Fruit fly (Drosophila melanogaster) whole organism, prepupa: ENCODE data around the gene Ugt304A1.

Experiments
- Blimp-1 ChIP-seq: fragments of 200-800 bp; sonication (Bioruptor generic); optimal IDR thresholded peaks from 3 replicates; lab custom pipeline; 2017; ENCODE audit warnings: missing biosample characterization, missing genetic modification characterization, mild to moderate bottlenecking, moderate library complexity, missing genetic modification reagents
- CG10631 ChIP-seq: fragments of 200-800 bp; sonication (Bioruptor generic); optimal IDR thresholded peaks from 2 replicates; lab custom pipeline; 2016; ENCODE audit warnings: missing biosample characterization, missing genetic modification characterization
- CG10669 ChIP-seq: fragments of 200-800 bp; sonication (Bioruptor generic); optimal IDR thresholded peaks from 3 replicates; lab custom pipeline; 2018; ENCODE audit warnings: missing biosample characterization, mild to moderate bottlenecking, missing genetic modification characterization, moderate library complexity
- CG11294 ChIP-seq: fragments of 200-800 bp; sonication (Bioruptor generic); IDR thresholded peaks from 2 replicates; pipeline ENCODE4 v1.3.6; 2022; ENCODE audit warnings: missing biosample characterization, missing genetic modification characterization
- CG11902 ChIP-seq: fragments of 200-800 bp; sonication (Bioruptor generic); optimal IDR thresholded peaks from 3 replicates; lab custom pipeline; 2016; ENCODE audit warnings: missing biosample characterization, missing genetic modification characterization
- CG15336 ChIP-seq: fragments of 200-800 bp; sonication (Bioruptor generic); IDR thresholded peaks from 2 replicates; pipeline ENCODE4 v1.3.6; 2022; ENCODE audit warnings: missing biosample characterization, missing genetic modification characterization
- CG1621 ChIP-seq: fragments of 200-800 bp; sonication (Bioruptor generic); optimal IDR thresholded peaks from 3 replicates; lab custom pipeline; 2018; ENCODE audit warnings: missing biosample characterization, mild to moderate bottlenecking, missing genetic modification characterization
- CG3032 ChIP-seq: fragments of 200-800 bp; optimal IDR thresholded peaks from 2 replicates; lab custom pipeline; 2019; ENCODE audit warnings: missing biosample characterization, mild to moderate bottlenecking, missing genetic modification characterization, moderate library complexity
- CG31627 ChIP-seq: fragments of 200-800 bp; sonication (Bioruptor generic); optimal IDR thresholded peaks from 3 replicates; lab custom pipeline; 2016; ENCODE audit warnings: missing biosample characterization, missing genetic modification characterization
- CG32006 ChIP-seq: fragments of 200-800 bp; sonication (Bioruptor generic); optimal IDR thresholded peaks from 3 replicates; lab custom pipeline; 2017; ENCODE audit warnings: missing biosample characterization, mild to moderate bottlenecking, missing genetic modification characterization
- CG34406 ChIP-seq: fragments of 200-800 bp; sonication (Bioruptor generic); optimal IDR thresholded peaks from 3 replicates; lab custom pipeline; 2016; ENCODE audit warnings: missing biosample characterization, missing genetic modification characterization
- CG3919 ChIP-seq: fragments of 200-800 bp; sonication (Bioruptor generic); optimal IDR thresholded peaks from 3 replicates; lab custom pipeline; 2016; ENCODE audit warnings: missing biosample characterization, missing genetic modification characterization
- CG6163 ChIP-seq: fragments of 200-800 bp; sonication (Bioruptor generic); IDR thresholded peaks from 3 replicates; pipeline ENCODE4 v1.3.6; 2022; ENCODE audit warnings: missing biosample characterization, missing genetic modification characterization
- CG6276 ChIP-seq: fragments of 200-800 bp; sonication (Bioruptor generic); optimal IDR thresholded peaks from 2 replicates; lab custom pipeline; 2017; ENCODE audit warnings: missing biosample characterization, mild to moderate bottlenecking, missing genetic modification characterization
- CG6792 ChIP-seq: fragments of 200-800 bp; sonication (Bioruptor generic); optimal IDR thresholded peaks from 3 replicates; lab custom pipeline; 2016; ENCODE audit warnings: missing biosample characterization, missing genetic modification characterization
- CG6808 ChIP-seq: fragments of 200-800 bp; sonication (Bioruptor generic); optimal IDR thresholded peaks from 3 replicates; lab custom pipeline; 2017; ENCODE audit warnings: missing biosample characterization, missing genetic modification characterization, mild to moderate bottlenecking, moderate library complexity, missing genetic modification reagents
- CG6854 ChIP-seq: fragments of 200-800 bp; sonication (Bioruptor generic); optimal IDR thresholded peaks from 2 replicates; lab custom pipeline; 2017; ENCODE audit warnings: missing biosample characterization, mild to moderate bottlenecking, missing genetic modification characterization
- CG8119 ChIP-seq: fragments of 200-800 bp; sonication (Bioruptor generic); IDR thresholded peaks from 3 replicates; pipeline ENCODE4 v1.3.6; 2022; ENCODE audit warnings: missing biosample characterization, missing genetic modification characterization
- CG8319 ChIP-seq: fragments of 200-800 bp; sonication (Bioruptor generic); optimal IDR thresholded peaks from 3 replicates; lab custom pipeline; 2016; ENCODE audit warnings: missing biosample characterization, missing genetic modification characterization
- CG8632 ChIP-seq: fragments of 200-800 bp; sonication (Bioruptor generic); optimal IDR thresholded peaks from 3 replicates; lab custom pipeline; 2016; ENCODE audit warnings: missing biosample characterization, missing genetic modification characterization
- CG9139 ChIP-seq: fragments of 200-800 bp; sonication (Bioruptor generic); optimal IDR thresholded peaks from 3 replicates; lab custom pipeline; 2017; ENCODE audit warnings: missing biosample characterization, mild to moderate bottlenecking, missing genetic modification characterization
- Eip75B ChIP-seq: fragments of 200-800 bp; sonication (Bioruptor generic); optimal IDR thresholded peaks from 3 replicates; lab custom pipeline; 2016; ENCODE audit warnings: missing biosample characterization, missing genetic modification characterization
- Eip78C ChIP-seq: fragments of 200-800 bp; sonication (Bioruptor generic); peaks from one replicate; lab custom pipeline; 2016; ENCODE audit warnings: missing biosample characterization, missing genetic modification characterization
- Eip93F ChIP-seq: fragments of 200-800 bp; sonication (Bioruptor generic); optimal IDR thresholded peaks from 2 replicates; lab custom pipeline; 2016; ENCODE audit warnings: missing biosample characterization, mild to moderate bottlenecking, missing genetic modification characterization
- Ets21C ChIP-seq: fragments of 200-800 bp; sonication (Bioruptor generic); optimal IDR thresholded peaks from 3 replicates; lab custom pipeline; 2016; ENCODE audit warnings: missing biosample characterization, missing genetic modification characterization
- Ets96B ChIP-seq: fragments of 200-800 bp; optimal IDR thresholded peaks from 2 replicates; lab custom pipeline; 2019; ENCODE audit warnings: missing biosample characterization, mild to moderate bottlenecking, missing genetic modification characterization, moderate library complexity
- Gug ChIP-seq: fragments of 200-800 bp; sonication (Bioruptor generic); IDR thresholded peaks from 2 replicates; pipeline ENCODE4 v1.3.6; 2022; ENCODE audit warnings: missing biosample characterization, missing genetic modification characterization
- Hr38 ChIP-seq: sonication (Bioruptor generic); optimal IDR thresholded peaks from 2 replicates; lab custom pipeline; 2016; ENCODE audit warnings: missing biosample characterization, missing genetic modification characterization
- Hr39 ChIP-seq: fragments of 200-800 bp; sonication (Bioruptor generic); optimal IDR thresholded peaks from 2 replicates; lab custom pipeline; 2016; ENCODE audit warnings: missing biosample characterization, missing genetic modification characterization
- Lpt ChIP-seq: fragments of 200-800 bp; sonication (Bioruptor generic); optimal IDR thresholded peaks from 3 replicates; lab custom pipeline; 2016; ENCODE audit warnings: missing biosample characterization, missing genetic modification characterization
- Met ChIP-seq: fragments of 200-800 bp; sonication (Bioruptor generic); optimal IDR thresholded peaks from 3 replicates; lab custom pipeline; 2016; ENCODE audit warnings: missing biosample characterization, missing genetic modification characterization
- OdsH ChIP-seq: fragments of 200-800 bp; sonication (Bioruptor generic); optimal IDR thresholded peaks from 3 replicates; lab custom pipeline; 2016; ENCODE audit warnings: missing biosample characterization, missing genetic modification characterization
- Sox14 ChIP-seq: fragments of 200-800 bp; sonication (Bioruptor generic); optimal IDR thresholded peaks from 3 replicates; lab custom pipeline; 2016; ENCODE audit warnings: missing biosample characterization, missing genetic modification characterization
- Sox15 ChIP-seq: fragments of 200-800 bp; sonication (Bioruptor generic); optimal IDR thresholded peaks from 3 replicates; lab custom pipeline; 2016; ENCODE audit warnings: missing biosample characterization, missing genetic modification characterization
- achi ChIP-seq: fragments of 200-800 bp; sonication (Bioruptor generic); optimal IDR thresholded peaks from 3 replicates; lab custom pipeline; 2016; ENCODE audit warnings: missing biosample characterization, missing genetic modification characterization
- acj6 ChIP-seq: fragments of 200-800 bp; sonication (Bioruptor generic); optimal IDR thresholded peaks from 3 replicates; lab custom pipeline; 2016; ENCODE audit warnings: missing biosample characterization, missing genetic modification characterization
- cyc ChIP-seq: fragments of 200-800 bp; sonication (Bioruptor generic); optimal IDR thresholded peaks from 3 replicates; lab custom pipeline; 2016; ENCODE audit warnings: missing biosample characterization, missing genetic modification characterization
- dsx ChIP-seq: fragments of 200-800 bp; optimal IDR thresholded peaks from 3 replicates; lab custom pipeline; 2019; ENCODE audit warnings: missing biosample characterization, mild to moderate bottlenecking, missing genetic modification characterization, moderate library complexity; ENCODE audit not compliant: poor library complexity, severe bottlenecking
- eg ChIP-seq: fragments of 200-800 bp; sonication (Bioruptor generic); IDR thresholded peaks from 3 replicates; pipeline ENCODE4 v1.3.6; 2022; ENCODE audit warnings: missing biosample characterization, missing genetic modification characterization
- esn ChIP-seq: fragments of 200-800 bp; sonication (Bioruptor generic); optimal IDR thresholded peaks from 2 replicates; lab custom pipeline; 2016; ENCODE audit warnings: missing biosample characterization, mild to moderate bottlenecking, missing genetic modification characterization, moderate library complexity
- fd59A ChIP-seq: fragments of 200-800 bp; sonication (Bioruptor generic); optimal IDR thresholded peaks from 2 replicates; lab custom pipeline; 2017; ENCODE audit warnings: missing biosample characterization, mild to moderate bottlenecking, missing genetic modification characterization, missing genetic modification reagents
- fd85E ChIP-seq: fragments of 200-800 bp; sonication (Bioruptor generic); optimal IDR thresholded peaks from 3 replicates; lab custom pipeline; 2016; ENCODE audit warnings: missing biosample characterization, missing genetic modification characterization
- fkh ChIP-seq: fragments of 200-800 bp; sonication (Bioruptor generic); optimal IDR thresholded peaks from 3 replicates; lab custom pipeline; 2017; ENCODE audit warnings: missing biosample characterization, mild to moderate bottlenecking, missing genetic modification characterization, moderate library complexity
- net ChIP-seq: fragments of 200-800 bp; sonication (Bioruptor generic); optimal IDR thresholded peaks from 3 replicates; lab custom pipeline; 2016; ENCODE audit warnings: missing biosample characterization, missing genetic modification characterization
- spab ChIP-seq: fragments of 200-800 bp; sonication (Bioruptor generic); optimal IDR thresholded peaks from 2 replicates; lab custom pipeline; 2017; ENCODE audit warnings: missing biosample characterization, mild to moderate bottlenecking, missing genetic modification characterization, missing genetic modification reagents
- ss ChIP-seq, 2 experiments: fragments of 200-800 bp; sonication (Bioruptor generic); optimal IDR thresholded peaks; 2 replicates in 1 of 2; 3 replicates in 1 of 2; lab custom pipeline; 2017 to 2018; ENCODE audit warnings: mild to moderate bottlenecking in 2 of 2, missing biosample characterization in 2 of 2, missing genetic modification characterization in 2 of 2, moderate library complexity in 1 of 2
- svp ChIP-seq: fragments of 200-800 bp; sonication (Bioruptor generic); peaks from one replicate; lab custom pipeline; 2016; ENCODE audit warnings: missing biosample characterization, missing genetic modification characterization
- topi ChIP-seq: fragments of 200-800 bp; sonication (Bioruptor generic); optimal IDR thresholded peaks from 3 replicates; lab custom pipeline; 2016; ENCODE audit warnings: missing biosample characterization, missing genetic modification characterization
- vri ChIP-seq: fragments of 200-800 bp; sonication (Bioruptor generic); optimal IDR thresholded peaks from 3 replicates; lab custom pipeline; 2016; ENCODE audit warnings: missing biosample characterization, mild to moderate bottlenecking, missing genetic modification characterization

The Ugt304A1 gene

dm6 chr3R:11199227-11199835 is 24.1 kb upstream of the Ugt304A1 start:
- TF ChIP-seq dsx (GFP tag; lab: Kevin White, UChicago) (peak; percentile 28), Gug (GFP tag; lab: Robert Waterston, UW) (no peak), Lpt (GFP tag; lab: Kevin White, UChicago) (no peak), Ets21C (GFP tag; lab: Kevin White, UChicago) (no peak)
- TF ChIP-seq, all 60 proteins: peak for 1

dm6 chr3R:11198062-11198472 is 22.9 kb upstream of the Ugt304A1 start:
- TF ChIP-seq Eip93F, result no peak
- TF ChIP-seq CG8319 (GFP tag; lab: Kevin White, UChicago), result no peak
- peak; percentile 6 for TF ChIP-seq CG8632
- TF ChIP-seq CG8119, result no peak
- peak; percentile 76 for TF ChIP-seq Sox14 (GFP tag; lab: Kevin White, UChicago)
- peak; percentile 56 for TF ChIP-seq Lpt (GFP tag; lab: Kevin White, UChicago)
- TF ChIP-seq CG11902 (GFP tag; lab: Kevin White, UChicago), result no peak
- no peak for TF ChIP-seq Met (GFP tag; lab: Kevin White, UChicago)
- TF ChIP-seq OdsH (GFP tag; lab: Kevin White, UChicago), result no peak
- TF ChIP-seq CG3032 (tag; lab: Kevin White, UChicago), result no peak
- TF ChIP-seq achi (GFP tag; lab: Kevin White, UChicago), result no peak
- peak; percentile 69 for TF ChIP-seq Eip78C (GFP tag; lab: Kevin White, UChicago)
- no peak for TF ChIP-seq Gug (GFP tag; lab: Robert Waterston, UW)
- no peak for TF ChIP-seq CG6792 (GFP tag; lab: Kevin White, UChicago)
- no peak for TF ChIP-seq ss (GFP tag; optimal IDR thresholded peaks at IDR 0.05; lab: Kevin White, UChicago)
- peak; percentile 63 for TF ChIP-seq vri (GFP tag; lab: Kevin White, UChicago)
- no peak for TF ChIP-seq CG3919 (GFP tag; lab: Kevin White, UChicago)
- TF ChIP-seq Hr39 (GFP tag; lab: Kevin White, UChicago), result no peak
- peak; percentile 82 for TF ChIP-seq fkh (GFP tag; lab: Kevin White, UChicago)
- TF ChIP-seq svp, result peak; percentile 67
- TF ChIP-seq CG31627, result no peak
- peak; percentile 25 for TF ChIP-seq Blimp-1 (GFP tag; lab: Kevin White, UChicago)
- TF ChIP-seq CG10669 (GFP tag; lab: Kevin White, UChicago), result no peak
- TF ChIP-seq Eip75B (GFP tag; lab: Kevin White, UChicago), result no peak
- TF ChIP-seq esn (GFP tag; lab: Kevin White, UChicago), result no peak
- no peak for TF ChIP-seq spab (GFP tag; lab: Kevin White, UChicago)
- no peak for TF ChIP-seq topi (GFP tag; lab: Kevin White, UChicago)
- no peak for TF ChIP-seq fd59A (GFP tag; lab: Kevin White, UChicago)
- TF ChIP-seq Ets96B, result no peak
- TF ChIP-seq dsx (GFP tag; lab: Kevin White, UChicago), result peak; percentile 21
- TF ChIP-seq eg (GFP tag; lab: Robert Waterston, UW), result peak; percentile 41; the same call in 1 of the 3 replicates
- 0 out of 3 replicates have a peak, but pooled peaks have one; percentile 25 for TF ChIP-seq CG6163
- no peak for TF ChIP-seq CG6276 (GFP tag; lab: Kevin White, UChicago)
- TF ChIP-seq fd85E (GFP tag; lab: Kevin White, UChicago), result no peak
- TF ChIP-seq CG6854, result peak; percentile 4
- TF ChIP-seq CG32006, result no peak
- TF ChIP-seq Hr38 (GFP tag; lab: Kevin White, UChicago), result no peak
- no peak for TF ChIP-seq cyc (GFP tag; lab: Kevin White, UChicago)
- TF ChIP-seq net (GFP tag; lab: Kevin White, UChicago), result peak; percentile 7
- no peak for TF ChIP-seq acj6 (GFP tag; lab: Kevin White, UChicago)
- no peak for TF ChIP-seq CG6808 (GFP tag; lab: Kevin White, UChicago)
- no peak for TF ChIP-seq CG1621
- no peak for TF ChIP-seq CG9139 (GFP tag; lab: Kevin White, UChicago)
- TF ChIP-seq CG34406 (GFP tag; lab: Kevin White, UChicago), result no peak
- TF ChIP-seq CG11294, result no peak
- TF ChIP-seq CG10631 (GFP tag; lab: Kevin White, UChicago), result no peak
- no peak for TF ChIP-seq Sox15 (GFP tag; lab: Kevin White, UChicago)
- no peak; the same call in 1 of the 2 replicates for TF ChIP-seq CG15336 (GFP tag; lab: Robert Waterston, UW)
